Worm (Caenorhabditis elegans) whole organism, L1 larva: ENCODE results near the gene ric-8.

Experiments
- aha-1 ChIP-seq: fragments of 150-350 bp; optimal IDR thresholded peaks from 2 replicates; lab custom pipeline; 2014; ENCODE audit warnings: missing biosample characterization, missing genetic modification characterization
- ama-1 ChIP-seq: fragments of 150-350 bp; optimal IDR thresholded peaks from 2 replicates; lab custom pipeline; 2014
- ceh-88 ChIP-seq: fragments of 200-800 bp; sonication (Bioruptor generic); IDR thresholded peaks from 2 replicates; pipeline ENCODE4 v1.3.6; 2022; ENCODE audit warnings: missing genetic modification characterization, missing compliant biosample characterization
- fos-1 ChIP-seq: fragments of 150-350 bp; optimal IDR thresholded peaks from 2 replicates; lab custom pipeline; 2014; ENCODE audit warnings: missing biosample characterization, missing genetic modification characterization
- nhr-76 ChIP-seq: sonication (generic microtip); optimal IDR thresholded peaks from 2 replicates; lab custom pipeline; 2017; ENCODE audit warnings: missing biosample characterization, missing genetic modification characterization
- nhr-90 ChIP-seq: sonication (generic microtip); optimal IDR thresholded peaks from 2 replicates; lab custom pipeline; 2016; ENCODE audit warnings: mild to moderate bottlenecking, missing genetic modification characterization, missing compliant biosample characterization; ENCODE audit not compliant: poor library complexity
- pax-3 ChIP-seq: fragments of 200-800 bp; sonication (Bioruptor generic); optimal IDR thresholded peaks from 2 replicates; lab custom pipeline; 2018; ENCODE audit warnings: mild to moderate bottlenecking, missing genetic modification characterization, moderate library complexity, missing compliant biosample characterization
- unc-130 ChIP-seq: fragments of 150-350 bp; optimal IDR thresholded peaks from 2 replicates; lab custom pipeline; 2017; ENCODE audit warnings: missing biosample characterization, missing genetic modification characterization, inconsistent platforms
- zag-1 ChIP-seq: fragments of 150-350 bp; optimal IDR thresholded peaks from 2 replicates; lab custom pipeline; 2014; ENCODE audit warnings: missing biosample characterization, missing genetic modification characterization

DNA sequence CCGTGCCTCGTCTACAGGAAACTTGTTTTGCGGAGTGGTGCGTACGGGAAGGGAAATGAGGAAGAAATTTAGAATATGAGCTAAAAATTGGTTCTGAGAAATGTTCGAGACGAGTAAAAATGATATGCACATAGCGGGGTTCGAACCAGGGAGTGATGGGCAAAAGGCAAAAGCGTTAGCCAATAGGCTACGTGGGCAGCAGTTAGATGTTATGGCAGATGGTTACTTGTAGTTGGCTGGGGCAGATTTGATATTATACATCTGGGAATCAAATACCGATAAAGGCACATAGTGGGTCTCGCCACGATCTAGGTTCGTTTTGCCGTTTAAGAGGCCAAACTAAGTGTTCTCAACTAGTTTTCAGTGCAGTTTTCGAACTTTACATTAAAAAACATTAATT is 14.5 kb downstream of the ric-8 start:
- TF ChIP-seq nhr-76: no peak
- TF ChIP-seq ama-1: no peak
- TF ChIP-seq zag-1 (tag; lab: Kevin White, UChicago): no peak
- no peak for TF ChIP-seq nhr-90
- TF ChIP-seq pax-3 (tag; lab: Kevin White, UChicago): no peak
- no peak for TF ChIP-seq aha-1 (tag; lab: Kevin White, UChicago)
- TF ChIP-seq unc-130: no peak
- TF ChIP-seq ceh-88: no peak
- no peak for TF ChIP-seq fos-1 (tag; lab: Kevin White, UChicago)
